Worm (Caenorhabditis elegans): ENCODE measurements around the gene coq-6.

The coq-6 gene

ce11 chrV:9326903-9327302 lies 9.7 kb upstream of the coq-6 start:
- TF ChIP-seq him-1 (tag; optimal IDR thresholded peaks at IDR 0.05), result no peak
- TF ChIP-seq dao-5 (tag; optimal IDR thresholded peaks at IDR 0.05), result peak; percentile 20

DNA sequence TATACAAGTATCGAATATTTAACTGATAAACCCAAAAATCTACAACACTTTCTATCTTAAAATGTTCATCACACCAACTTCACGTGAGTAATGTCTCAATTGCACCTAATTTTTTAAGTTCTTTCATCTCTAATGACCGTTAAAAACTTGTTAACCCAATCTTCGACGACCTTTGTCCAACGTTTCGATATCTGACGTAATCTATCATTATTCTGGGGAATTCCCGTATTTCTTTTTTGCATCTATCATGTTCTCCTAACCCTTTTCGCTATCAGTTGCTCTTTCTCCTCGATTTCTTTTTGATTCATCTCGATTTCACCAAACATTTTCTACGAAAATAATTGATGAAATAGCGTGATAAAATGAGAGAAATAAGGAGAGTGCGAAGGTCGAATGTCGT lies 8.9 kb upstream of the coq-6 start:
- TF ChIP-seq dao-5 (tag; optimal IDR thresholded peaks at IDR 0.05) (no peak), W03F9.2 (tag; optimal IDR thresholded peaks at IDR 0.05) (no peak), him-1 (tag; optimal IDR thresholded peaks at IDR 0.05) (no peak)

DNA sequence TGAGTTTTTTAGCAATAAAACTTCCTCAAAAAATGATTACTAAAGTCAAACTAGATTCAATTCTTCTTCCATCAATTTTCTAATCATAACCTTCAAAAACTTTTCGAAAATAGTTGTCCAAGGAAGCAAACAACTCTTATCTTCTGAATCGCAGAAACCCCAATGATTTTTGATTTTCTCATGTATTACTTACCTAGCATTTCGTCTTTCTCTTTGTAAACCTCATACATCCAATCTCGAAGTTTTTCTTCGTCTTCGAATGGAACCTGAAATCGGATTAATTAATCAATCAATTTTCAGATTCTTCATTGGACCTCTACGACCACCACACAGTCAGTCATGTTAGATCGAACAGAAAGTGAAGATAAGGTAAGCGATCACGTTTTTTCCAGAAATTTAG lies 7.9 kb upstream of the coq-6 start, which contains the start of gene K07B1.4:
K07B1.4 (plus strand) TSS at position 301 of the 400 bp plus-strand sequence.
- no peak for TF ChIP-seq him-1 (tag; optimal IDR thresholded peaks at IDR 0.05)

- TF ChIP-seq W03F9.2 (tag; optimal IDR thresholded peaks at IDR 0.05) (no peak), him-1 (tag; optimal IDR thresholded peaks at IDR 0.05) (no peak), dao-5 (tag; optimal IDR thresholded peaks at IDR 0.05) (no peak)
Observed at ce11 chrV:9329245-9329979, 7.2 kb upstream of the coq-6 start.

- TF ChIP-seq him-1 (tag; optimal IDR thresholded peaks at IDR 0.05) (no peak), W03F9.2 (tag; optimal IDR thresholded peaks at IDR 0.05) (no peak), dao-5 (tag; optimal IDR thresholded peaks at IDR 0.05) (no peak)
Observed at ce11 chrV:9332611-9333315, 3.8 kb upstream of the coq-6 start.

ce11 chrV:9333316-9334048 lies 3.1 kb upstream of the coq-6 start, which contains the start of gene acl-14:
Gene acl-14, minus strand, starts transcription at chrV:9333631.
- TF ChIP-seq dao-5 (tag; optimal IDR thresholded peaks at IDR 0.05) (no peak), W03F9.2 (tag; optimal IDR thresholded peaks at IDR 0.05) (no peak), him-1 (tag; optimal IDR thresholded peaks at IDR 0.05) (no peak)

- TF ChIP-seq him-1 (tag; optimal IDR thresholded peaks at IDR 0.05) (no peak), W03F9.2 (tag; optimal IDR thresholded peaks at IDR 0.05) (peak; percentile 29)
Observed at ce11 chrV:9334216-9334615, 2.3 kb upstream of the coq-6 start, which contains the start of gene ucp-4. Gene ucp-4, plus strand, starts transcription at chrV:9334298.

DNA sequence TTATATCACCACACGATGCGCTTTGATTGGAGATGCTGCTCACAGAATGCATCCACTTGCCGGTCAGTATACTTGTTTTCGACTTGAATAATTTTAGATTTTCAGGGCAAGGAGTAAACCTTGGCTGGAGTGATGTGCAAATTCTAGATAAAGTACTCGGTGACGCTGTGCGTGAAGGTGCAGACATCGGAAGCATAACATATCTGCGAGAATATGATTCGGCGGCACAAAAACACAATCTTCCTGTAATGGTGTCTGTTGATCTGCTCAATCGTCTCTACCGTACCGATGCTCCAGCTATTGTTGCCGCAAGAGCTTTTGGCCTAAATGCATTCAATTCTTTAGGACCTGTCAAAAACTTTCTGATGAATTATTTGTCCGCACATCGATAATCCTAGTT lies 1.9 kb downstream of the coq-6 start:
- TF ChIP-seq W03F9.2 (tag; optimal IDR thresholded peaks at IDR 0.05) (no peak), him-1 (tag; optimal IDR thresholded peaks at IDR 0.05) (no peak), dao-5 (tag; optimal IDR thresholded peaks at IDR 0.05) (no peak)

DNA sequence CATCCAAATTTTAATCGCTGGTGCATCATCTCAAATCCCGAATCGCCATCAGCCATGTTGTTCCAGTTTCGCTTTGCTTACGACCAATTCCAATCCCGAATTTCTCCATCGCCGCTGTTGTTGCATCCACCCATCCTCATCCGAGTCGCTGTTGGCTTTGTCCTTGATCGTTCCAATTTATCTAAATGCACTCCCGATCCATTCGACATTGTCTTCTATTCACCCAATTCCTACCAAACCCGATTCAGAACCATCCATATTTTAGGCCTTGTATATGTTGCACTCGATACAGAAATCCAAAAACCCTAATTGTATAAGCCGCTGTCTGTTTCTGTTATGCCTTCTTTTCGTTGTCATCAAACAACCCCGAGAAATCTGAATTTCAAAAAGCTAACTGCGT lies 3.8 kb downstream of the coq-6 start:
- TF ChIP-seq W03F9.2 (tag; optimal IDR thresholded peaks at IDR 0.05) (no peak), dao-5 (tag; optimal IDR thresholded peaks at IDR 0.05) (no peak), him-1 (tag; optimal IDR thresholded peaks at IDR 0.05) (no peak)

- TF ChIP-seq W03F9.2 (tag; optimal IDR thresholded peaks at IDR 0.05) (no peak), him-1 (tag; optimal IDR thresholded peaks at IDR 0.05) (no peak), dao-5 (tag; optimal IDR thresholded peaks at IDR 0.05) (no peak)
Observed at ce11 chrV:9342965-9343628, 6.5 kb downstream of the coq-6 start.

ce11 chrV:9343629-9344624 lies 7.4 kb downstream of the coq-6 start, which contains the start of gene tos-1:
Gene tos-1, minus strand, starts transcription at chrV:9344203.
- TF ChIP-seq dao-5 (tag; optimal IDR thresholded peaks at IDR 0.05) (no peak), W03F9.2 (tag; optimal IDR thresholded peaks at IDR 0.05) (peak; percentile 89), him-1 (tag; optimal IDR thresholded peaks at IDR 0.05) (peak; percentile 96)

ce11 chrV:9346804-9347203 lies 10.2 kb downstream of the coq-6 start, which contains the start of the genes K07B1.7 and try-5:
Gene K07B1.7, minus strand, starts transcription at chrV:9346962.
Gene try-5, plus strand, starts transcription at chrV:9347044.
- no peak for TF ChIP-seq him-1 (tag; optimal IDR thresholded peaks at IDR 0.05)
- no peak for TF ChIP-seq dao-5 (tag; optimal IDR thresholded peaks at IDR 0.05)
- no peak for TF ChIP-seq W03F9.2 (tag; optimal IDR thresholded peaks at IDR 0.05)
